Worm (Caenorhabditis elegans): ENCODE results near the gene C29F9.9.

- no peak for TF ChIP-seq ceh-36 (tag; optimal IDR thresholded peaks at IDR 0.05)
- no peak for TF ChIP-seq tra-4 (tag; optimal IDR thresholded peaks at IDR 0.05)
- TF ChIP-seq ama-1 (optimal IDR thresholded peaks at IDR 0.05), result no peak
- no peak for TF ChIP-seq hmbx-1 (tag; optimal IDR thresholded peaks at IDR 0.05)
- no peak for TF ChIP-seq hmg-4 (GFP tag; optimal IDR thresholded peaks at IDR 0.05)
- TF ChIP-seq tbx-11 (GFP tag; IDR thresholded peaks at IDR 0.05), result no peak
- TF ChIP-seq F13C5.2 (tag; optimal IDR thresholded peaks at IDR 0.05), result no peak
- no peak for TF ChIP-seq flt-1 (GFP tag; IDR thresholded peaks at IDR 0.05)
- no peak for TF ChIP-seq aly-1 (tag; optimal IDR thresholded peaks at IDR 0.05)
- TF ChIP-seq scrt-1 (GFP tag; IDR thresholded peaks at IDR 0.05), result no peak
- no peak for TF ChIP-seq pes-1 (GFP tag; IDR thresholded peaks at IDR 0.05)
- no peak for TF ChIP-seq sea-1 (GFP tag; conservative IDR thresholded peaks at IDR 0.05)
- no peak for TF ChIP-seq hnd-1 (tag; optimal IDR thresholded peaks at IDR 0.05)
Measured at ce11 chrIII:132118-132517, 33.4 kb upstream of the C29F9.9 start, which contains the start of gene pals-22.
